Worm (Caenorhabditis elegans): ENCODE measurements around the gene atg-2.

- TF ChIP-seq skn-1 (tag; optimal IDR thresholded peaks at IDR 0.05), result no peak
- no peak for TF ChIP-seq unc-62 (GFP tag; optimal IDR thresholded peaks at IDR 0.05)
- TF ChIP-seq mab-5 (tag; optimal IDR thresholded peaks at IDR 0.05), result no peak
- TF ChIP-seq nhr-12 (tag; optimal IDR thresholded peaks at IDR 0.05), result no peak
- TF ChIP-seq lin-39 (tag; optimal IDR thresholded peaks at IDR 0.05), result no peak
- TF ChIP-seq zag-1 (tag; optimal IDR thresholded peaks at IDR 0.05), result no peak
- no peak for TF ChIP-seq ztf-4 (tag; optimal IDR thresholded peaks at IDR 0.05)
- TF ChIP-seq elt-1 (tag; optimal IDR thresholded peaks at IDR 0.05), result no peak
- TF ChIP-seq elt-3 (tag; optimal IDR thresholded peaks at IDR 0.05), result no peak
- no peak for TF ChIP-seq aly-2 (tag; optimal IDR thresholded peaks at IDR 0.05)
- TF ChIP-seq ama-1 (optimal IDR thresholded peaks at IDR 0.05), result no peak
- no peak for TF ChIP-seq sem-4 (tag; optimal IDR thresholded peaks at IDR 0.05)
- no peak for TF ChIP-seq egl-27 (tag; optimal IDR thresholded peaks at IDR 0.05)
- no peak for TF ChIP-seq Y55F3AM.14 (GFP tag; optimal IDR thresholded peaks at IDR 0.05)
Measured at ce11 chrX:6865839-6866238, 59.3 kb downstream of the atg-2 start, which contains the start of gene odr-10.

All from whole organism, L2 larva.